Fruit fly (Drosophila melanogaster) whole organism, embryonic: Measurements from ENCODE around the gene Hsp22.

Experiments
- Asciz ChIP-seq: fragments of 200-800 bp; sonication (Bioruptor generic); optimal IDR thresholded peaks from 2 replicates; lab custom pipeline; 2017; ENCODE audit warnings: missing biosample characterization, mild to moderate bottlenecking, missing genetic modification characterization, missing genetic modification reagents
- B-H1 ChIP-seq: fragments of 200-800 bp; sonication (Bioruptor generic); IDR thresholded peaks from 3 replicates; pipeline ENCODE4 v1.3.6; 2022; ENCODE audit warnings: missing biosample characterization, missing genetic modification characterization
- CG10366 ChIP-seq: fragments of 200-800 bp; sonication (Bioruptor generic); IDR thresholded peaks from 2 replicates; pipeline ENCODE4 v1.3.6; 2022; ENCODE audit warnings: missing biosample characterization, missing genetic modification characterization
- CG10543 ChIP-seq: fragments of 200-800 bp; sonication (Bioruptor generic); optimal IDR thresholded peaks from 3 replicates; lab custom pipeline; 2017; ENCODE audit warnings: missing biosample characterization, mild to moderate bottlenecking, missing genetic modification characterization, moderate library complexity
- CG10959 ChIP-seq: fragments of 200-800 bp; sonication (Bioruptor generic); IDR thresholded peaks from 2 replicates; pipeline ENCODE4 v1.3.6; 2022; ENCODE audit warnings: missing biosample characterization, missing genetic modification characterization
- CG11695 ChIP-seq: fragments of 200-800 bp; sonication (Bioruptor generic); IDR thresholded peaks from 3 replicates; pipeline ENCODE4 v1.3.6; 2022; ENCODE audit warnings: missing biosample characterization, missing genetic modification characterization
- CG11696 ChIP-seq: fragments of 200-800 bp; sonication (Bioruptor generic); IDR thresholded peaks from 2 replicates; pipeline ENCODE4 v1.3.6; 2022; ENCODE audit warnings: missing biosample characterization, missing genetic modification characterization
- CG13424 ChIP-seq: fragments of 200-800 bp; sonication (Bioruptor generic); optimal IDR thresholded peaks from 2 replicates; lab custom pipeline; 2019; ENCODE audit warnings: missing biosample characterization, mild to moderate bottlenecking, missing genetic modification characterization, moderate library complexity
- CG1529 ChIP-seq: fragments of 200-800 bp; sonication (Bioruptor generic); optimal IDR thresholded peaks from 3 replicates; lab custom pipeline; 2018; ENCODE audit warnings: missing biosample characterization, missing genetic modification characterization
- CG15696 ChIP-seq: fragments of 200-800 bp; sonication (Bioruptor generic); optimal IDR thresholded peaks from 2 replicates; lab custom pipeline; 2019; ENCODE audit warnings: missing biosample characterization, mild to moderate bottlenecking, missing genetic modification characterization, moderate library complexity
- CG1602 ChIP-seq: fragments of 200-800 bp; sonication (Bioruptor generic); optimal IDR thresholded peaks from 3 replicates; lab custom pipeline; 2016; ENCODE audit warnings: missing biosample characterization, missing genetic modification characterization
- CG1603 ChIP-seq: fragments of 200-800 bp; sonication (Bioruptor generic); optimal IDR thresholded peaks from 2 replicates; lab custom pipeline; 2019; ENCODE audit warnings: missing biosample characterization, mild to moderate bottlenecking, missing genetic modification characterization, moderate library complexity
- CG16815 ChIP-seq: fragments of 200-800 bp; sonication (Bioruptor generic); optimal IDR thresholded peaks from 3 replicates; lab custom pipeline; 2017; ENCODE audit warnings: missing biosample characterization, mild to moderate bottlenecking, missing genetic modification characterization
- CG17361 ChIP-seq: fragments of 200-800 bp; sonication (Bioruptor generic); IDR thresholded peaks from 3 replicates; pipeline ENCODE4 v1.3.6; 2022; ENCODE audit warnings: missing biosample characterization, missing genetic modification characterization
- CG17385 ChIP-seq: fragments of 200-800 bp; sonication (Bioruptor generic); optimal IDR thresholded peaks from 3 replicates; lab custom pipeline; 2018; ENCODE audit warnings: missing biosample characterization, mild to moderate bottlenecking, missing genetic modification characterization
- CG17568 ChIP-seq: fragments of 200-800 bp; sonication (Bioruptor generic); optimal IDR thresholded peaks from 2 replicates; lab custom pipeline; 2018; ENCODE audit warnings: missing biosample characterization, mild to moderate bottlenecking, missing genetic modification characterization, moderate library complexity
- CG17612 ChIP-seq: fragments of 200-800 bp; sonication (Bioruptor generic); IDR thresholded peaks from 2 replicates; pipeline ENCODE4 v1.3.6; 2022; ENCODE audit warnings: missing biosample characterization, missing genetic modification characterization
- CG2199 ChIP-seq: fragments of 200-800 bp; sonication (Bioruptor generic); IDR thresholded peaks from 3 replicates; pipeline ENCODE4 v1.3.6; 2022; ENCODE audit warnings: missing biosample characterization, missing genetic modification characterization
- CG2202 ChIP-seq: fragments of 200-800 bp; sonication (Bioruptor generic); optimal IDR thresholded peaks from 2 replicates; lab custom pipeline; 2018; ENCODE audit warnings: missing biosample characterization, mild to moderate bottlenecking, missing genetic modification characterization
- CG3847 ChIP-seq: fragments of 200-800 bp; sonication (Bioruptor generic); IDR thresholded peaks from 2 replicates; pipeline ENCODE4 v1.3.6; 2022; ENCODE audit warnings: missing biosample characterization, missing genetic modification characterization
- CG8944 ChIP-seq: fragments of 200-800 bp; sonication (Bioruptor generic); optimal IDR thresholded peaks from 3 replicates; lab custom pipeline; 2016; ENCODE audit warnings: missing biosample characterization, missing genetic modification characterization
- CG9609 ChIP-seq: fragments of 200-800 bp; sonication (Bioruptor generic); optimal IDR thresholded peaks from 3 replicates; lab custom pipeline; 2016; ENCODE audit warnings: missing biosample characterization, missing genetic modification characterization
- Camta ChIP-seq: fragments of 200-800 bp; sonication (Bioruptor generic); optimal IDR thresholded peaks from 2 replicates; lab custom pipeline; 2016; ENCODE audit warnings: missing biosample characterization, missing genetic modification characterization
- ERR ChIP-seq: fragments of 200-800 bp; sonication (Bioruptor generic); optimal IDR thresholded peaks from 2 replicates; lab custom pipeline; 2016; ENCODE audit warnings: missing biosample characterization, missing genetic modification characterization
- Fer2 ChIP-seq: fragments of 200-800 bp; sonication (Bioruptor generic); optimal IDR thresholded peaks from 2 replicates; lab custom pipeline; 2018; ENCODE audit warnings: missing biosample characterization, mild to moderate bottlenecking, missing genetic modification characterization, moderate library complexity
- HLH3B ChIP-seq: fragments of 200-800 bp; sonication (Bioruptor generic); IDR thresholded peaks from 2 replicates; pipeline ENCODE4 v1.3.6; 2022; ENCODE audit warnings: missing biosample characterization, missing genetic modification characterization
- Hmx ChIP-seq: fragments of 200-800 bp; sonication (Bioruptor generic); optimal IDR thresholded peaks from 2 replicates; lab custom pipeline; 2016; ENCODE audit warnings: missing biosample characterization, missing genetic modification characterization
- Hsf ChIP-seq: fragments of 200-800 bp; sonication (Bioruptor generic); optimal IDR thresholded peaks from 3 replicates; lab custom pipeline; 2016; ENCODE audit warnings: missing biosample characterization, missing genetic modification characterization
- Jarid2 ChIP-seq: fragments of 200-800 bp; sonication (Bioruptor generic); optimal IDR thresholded peaks from 3 replicates; lab custom pipeline; 2017; ENCODE audit warnings: mild to moderate bottlenecking, missing biosample characterization, missing genetic modification reagents, missing genetic modification characterization
- Med ChIP-seq: fragments of 200-800 bp; sonication (Bioruptor generic); peaks from one replicate; lab custom pipeline; 2016; ENCODE audit warnings: missing biosample characterization, missing genetic modification characterization, mild to moderate bottlenecking, inconsistent platforms, moderate library complexity
- NFAT ChIP-seq: fragments of 200-800 bp; sonication (Bioruptor generic); IDR thresholded peaks from 2 replicates; pipeline ENCODE4 v1.3.6; 2022; ENCODE audit warnings: missing biosample characterization, missing genetic modification characterization
- Neu2 ChIP-seq: fragments of 200-800 bp; sonication (Bioruptor generic); optimal IDR thresholded peaks from 3 replicates; lab custom pipeline; 2016; ENCODE audit warnings: missing biosample characterization, missing genetic modification characterization, borderline replicate concordance
- Nf-YB ChIP-seq: fragments of 200-800 bp; sonication (Bioruptor generic); optimal IDR thresholded peaks from 3 replicates; lab custom pipeline; 2019; ENCODE audit warnings: missing biosample characterization, mild to moderate bottlenecking, missing genetic modification characterization, moderate library complexity
- NfI ChIP-seq: fragments of 200-800 bp; sonication (Bioruptor generic); optimal IDR thresholded peaks from 3 replicates; lab custom pipeline; 2018; ENCODE audit warnings: missing biosample characterization, mild to moderate bottlenecking, missing genetic modification characterization, moderate library complexity
- Rfx ChIP-seq: fragments of 200-800 bp; sonication (Bioruptor generic); IDR thresholded peaks from 2 replicates; pipeline ENCODE4 v1.3.6; 2022; ENCODE audit warnings: missing biosample characterization, missing genetic modification characterization
- Scr ChIP-seq: fragments of 200-800 bp; sonication (Bioruptor generic); IDR thresholded peaks from 2 replicates; pipeline ENCODE4 v1.3.6; 2022; ENCODE audit warnings: missing biosample characterization, missing genetic modification characterization; ENCODE audit not compliant: partially characterized antibody
- Sox102F ChIP-seq: fragments of 200-800 bp; sonication (Bioruptor generic); optimal IDR thresholded peaks from 2 replicates; lab custom pipeline; 2018; ENCODE audit warnings: missing biosample characterization, mild to moderate bottlenecking, missing genetic modification characterization, moderate library complexity
- Tbp ChIP-seq: fragments of >200 bp; optimal IDR thresholded peaks from 2 replicates; lab custom pipeline; 2018; ENCODE audit warnings: missing biosample characterization, missing genetic modification characterization
- cg ChIP-seq: fragments of 200-800 bp; sonication (Bioruptor generic); optimal IDR thresholded peaks from 3 replicates; lab custom pipeline; 2019; ENCODE audit warnings: missing biosample characterization, mild to moderate bottlenecking, missing genetic modification characterization, moderate library complexity
- ewg ChIP-seq: fragments of 200-800 bp; sonication (Bioruptor generic); optimal IDR thresholded peaks from 3 replicates; lab custom pipeline; 2017; ENCODE audit warnings: mild to moderate bottlenecking, missing biosample characterization, missing genetic modification reagents, missing genetic modification characterization
- fd102C ChIP-seq: fragments of 200-800 bp; sonication (Bioruptor generic); optimal IDR thresholded peaks from 2 replicates; lab custom pipeline; 2018; ENCODE audit warnings: missing biosample characterization, mild to moderate bottlenecking, missing genetic modification characterization, moderate library complexity
- ind ChIP-seq: fragments of 200-800 bp; sonication (Bioruptor generic); optimal IDR thresholded peaks from 3 replicates; lab custom pipeline; 2016; ENCODE audit warnings: missing biosample characterization, missing genetic modification characterization
- kah ChIP-seq: fragments of 200-800 bp; sonication (Bioruptor generic); optimal IDR thresholded peaks from 2 replicates; lab custom pipeline; 2018; ENCODE audit warnings: missing biosample characterization, mild to moderate bottlenecking, missing genetic modification characterization
- luna ChIP-seq: fragments of 200-800 bp; sonication (Bioruptor generic); optimal IDR thresholded peaks from 2 replicates; lab custom pipeline; 2016; ENCODE audit warnings: missing biosample characterization, missing genetic modification characterization
- nerfin-1 ChIP-seq: fragments of 200-800 bp; sonication (Bioruptor generic); optimal IDR thresholded peaks from 3 replicates; lab custom pipeline; 2019; ENCODE audit warnings: missing biosample characterization, mild to moderate bottlenecking, missing genetic modification characterization, moderate library complexity
- phol ChIP-seq: fragments of 200-800 bp; sonication (Bioruptor generic); optimal IDR thresholded peaks from 3 replicates; lab custom pipeline; 2018; ENCODE audit warnings: missing biosample characterization, mild to moderate bottlenecking, missing genetic modification characterization, moderate library complexity
- run ChIP-seq: fragments of 200-800 bp; sonication (Bioruptor generic); optimal IDR thresholded peaks from 3 replicates; lab custom pipeline; 2018; ENCODE audit warnings: missing biosample characterization, mild to moderate bottlenecking, missing genetic modification characterization
- tap ChIP-seq: fragments of 200-800 bp; optimal IDR thresholded peaks from 3 replicates; lab custom pipeline; 2019; ENCODE audit warnings: missing biosample characterization, mild to moderate bottlenecking, missing genetic modification characterization, moderate library complexity
- ttk ChIP-seq: fragments of 200-800 bp; sonication (Bioruptor generic); IDR thresholded peaks from 2 replicates; pipeline ENCODE4 v2.1.2; 2022; ENCODE audit warnings: missing biosample characterization, missing genetic modification characterization
- zf30C ChIP-seq: fragments of 200-800 bp; sonication (Bioruptor generic); optimal IDR thresholded peaks from 3 replicates; lab custom pipeline; 2018; ENCODE audit warnings: missing biosample characterization, mild to moderate bottlenecking, missing genetic modification characterization

Hsp22 gene

dm6 chr3L:9380344-9380849, 7.7 kb downstream of the Hsp22 start (continued):
- TF ChIP-seq CG17361 (GFP tag; lab: Robert Waterston, UW) (no peak), Tbp (GFP tag; lab: Kevin White, UChicago) (no peak), luna (GFP tag; lab: Kevin White, UChicago) (no peak), nerfin-1 (tag; lab: Kevin White, UChicago) (no peak), Rfx (GFP tag; lab: Robert Waterston, UW) (no peak), CG13424 (tag; lab: Kevin White, UChicago) (no peak), ttk (GFP tag; lab: Robert Waterston, UW) (no peak), CG17612 (no peak), Nf-YB (GFP tag; lab: Kevin White, UChicago) (no peak), Med (GFP tag; lab: Kevin White, UChicago) (peak; percentile 30), Jarid2 (GFP tag; lab: Kevin White, UChicago) (no peak)
- TF ChIP-seq, all 482 proteins: peak for 8

DNA sequence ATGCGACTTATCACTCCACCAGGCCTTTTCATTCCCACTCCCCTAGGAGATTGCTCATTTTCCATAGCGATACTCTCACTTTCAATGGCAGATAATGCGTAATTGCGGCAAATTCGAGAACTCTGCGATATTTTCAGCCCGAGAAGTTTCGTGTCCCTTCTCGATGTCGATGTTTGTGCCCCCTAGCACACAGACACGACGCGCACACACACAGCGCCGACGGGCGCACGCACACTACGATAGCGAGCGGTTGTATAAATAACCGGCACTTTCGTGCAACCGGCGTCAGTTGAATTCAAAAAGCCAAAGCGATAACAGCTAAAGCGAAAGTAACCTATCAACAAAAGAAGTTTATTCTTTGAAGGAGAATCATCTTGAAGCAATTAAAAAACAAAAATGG, 8.9 kb downstream of the Hsp22 start, which contains the start of gene Hsp23:
Gene Hsp23, plus strand, starts transcription at position 281 of the 400 bp plus-strand sequence.
- TF ChIP-seq Hsf (GFP tag; lab: Kevin White, UChicago) (no peak), CG8944 (no peak), ind (GFP tag; lab: Kevin White, UChicago) (no peak), Asciz (GFP tag; lab: Kevin White, UChicago) (no peak), Camta (GFP tag; lab: Kevin White, UChicago) (no peak), ERR (GFP tag; lab: Kevin White, UChicago) (no peak), NfI (no peak), CG15696 (tag; lab: Kevin White, UChicago) (no peak), kah (GFP tag; lab: Kevin White, UChicago) (no peak), CG10543 (GFP tag; lab: Kevin White, UChicago) (peak; percentile 17), CG10959 (no peak), CG11696 (no peak), tap (tag; lab: Kevin White, UChicago) (no peak), CG17385 (GFP tag; lab: Kevin White, UChicago) (no peak), CG17568 (GFP tag; lab: Kevin White, UChicago) (no peak), Hmx (no peak), CG2202 (no peak), CG1602 (GFP tag; lab: Kevin White, UChicago) (no peak), Sox102F (GFP tag; lab: Kevin White, UChicago) (no peak), NFAT (GFP tag; lab: Robert Waterston, UW) (no peak), CG1603 (tag; lab: Kevin White, UChicago) (peak; percentile 9), CG2199 (GFP tag; lab: Robert Waterston, UW) (peak; percentile 50; the same call in 1 of the 3 replicates), cg (peak; percentile 84), CG11695 (GFP tag; lab: Robert Waterston, UW) (no peak), run (no peak), CG17612 (no peak), Neu2 (no peak), CG3847 (GFP tag; lab: Robert Waterston, UW) (no peak), HLH3B (GFP tag; lab: Robert Waterston, UW) (no peak), CG10366 (GFP tag; lab: Robert Waterston, UW) (no peak), Scr (GFP tag; lab: Robert Waterston, UW) (peak; percentile 44), ewg (GFP tag; lab: Kevin White, UChicago) (no peak), CG1529 (GFP tag; lab: Kevin White, UChicago) (no peak), CG16815 (GFP tag; lab: Kevin White, UChicago) (no peak), phol (no peak), zf30C (no peak), B-H1 (GFP tag; lab: Robert Waterston, UW) (no peak), CG9609 (GFP tag; lab: Kevin White, UChicago) (no peak), Fer2 (no peak), fd102C (no peak)
